Fruit fly (Drosophila melanogaster) whole organism, adult: ENCODE data around the gene CG6569.

ENCODE experiments used
- CG11617 ChIP-seq: fragments of 200-800 bp; sonication (Bioruptor generic); optimal IDR thresholded peaks from 2 replicates; lab custom pipeline; 2017; ENCODE audit warnings: mild to moderate bottlenecking, missing biosample characterization, missing genetic modification reagents, missing genetic modification characterization
- CG12768 ChIP-seq: fragments of 200-800 bp; sonication (Bioruptor generic); optimal IDR thresholded peaks from 2 replicates; lab custom pipeline; 2017; ENCODE audit warnings: missing biosample characterization, missing genetic modification characterization, mild to moderate bottlenecking, moderate library complexity, missing genetic modification reagents
- CG14711 ChIP-seq: fragments of 200-800 bp; sonication (Bioruptor generic); optimal IDR thresholded peaks from 2 replicates; lab custom pipeline; 2018; ENCODE audit warnings: missing biosample characterization, mild to moderate bottlenecking, missing genetic modification characterization, moderate library complexity
- CG1620 ChIP-seq: fragments of 200-800 bp; sonication (Bioruptor generic); optimal IDR thresholded peaks from 2 replicates; lab custom pipeline; 2016; ENCODE audit warnings: missing biosample characterization, missing genetic modification characterization
- CG33017 ChIP-seq: fragments of 200-800 bp; sonication (Bioruptor generic); optimal IDR thresholded peaks from 2 replicates; lab custom pipeline; 2018; ENCODE audit warnings: missing biosample characterization, mild to moderate bottlenecking, missing genetic modification characterization, moderate library complexity
- CG5204 ChIP-seq: fragments of 200-800 bp; sonication (Bioruptor generic); optimal IDR thresholded peaks from 2 replicates; lab custom pipeline; 2016; ENCODE audit warnings: missing biosample characterization, missing genetic modification characterization
- CG7045 ChIP-seq: fragments of 200-800 bp; sonication (Bioruptor generic); optimal IDR thresholded peaks from 2 replicates; lab custom pipeline; 2017; ENCODE audit warnings: missing biosample characterization, mild to moderate bottlenecking, missing genetic modification characterization
- CG7101 ChIP-seq: fragments of 200-800 bp; sonication (Bioruptor generic); optimal IDR thresholded peaks from 2 replicates; lab custom pipeline; 2018; ENCODE audit warnings: missing biosample characterization, mild to moderate bottlenecking, missing genetic modification characterization, moderate library complexity
- Clk ChIP-seq: fragments of 200-800 bp; sonication (Bioruptor generic); optimal IDR thresholded peaks from 2 replicates; lab custom pipeline; 2017; ENCODE audit warnings: missing biosample characterization, missing genetic modification characterization
- Crg-1 ChIP-seq: fragments of 200-800 bp; sonication (Bioruptor generic); optimal IDR thresholded peaks from 2 replicates; lab custom pipeline; 2016; ENCODE audit warnings: missing biosample characterization, missing genetic modification characterization
- Hr96 ChIP-seq: fragments of 200-800 bp; sonication (Bioruptor generic); optimal IDR thresholded peaks from 2 replicates; lab custom pipeline; 2016; ENCODE audit warnings: missing biosample characterization, missing genetic modification characterization
- Mnt ChIP-seq: fragments of 200-800 bp; sonication (Bioruptor generic); optimal IDR thresholded peaks from 2 replicates; lab custom pipeline; 2016; ENCODE audit warnings: missing biosample characterization, mild to moderate bottlenecking, missing genetic modification characterization
- bab1 ChIP-seq: fragments of 200-800 bp; sonication (Bioruptor generic); optimal IDR thresholded peaks from 3 replicates; lab custom pipeline; 2019; ENCODE audit warnings: missing biosample characterization, mild to moderate bottlenecking, missing genetic modification characterization, moderate library complexity
- cic ChIP-seq: fragments of 200-800 bp; sonication (Bioruptor generic); optimal IDR thresholded peaks from 2 replicates; lab custom pipeline; 2017; ENCODE audit warnings: missing biosample characterization, mild to moderate bottlenecking, missing genetic modification characterization, moderate library complexity
- cnc ChIP-seq, 2 experiments: fragments of >200 bp; optimal IDR thresholded peaks; 2 replicates each; lab custom pipeline; 2017
- kay ChIP-seq: fragments of 200-800 bp; sonication (Bioruptor generic); peaks from one replicate; lab custom pipeline; 2016; ENCODE audit warnings: missing biosample characterization, missing genetic modification characterization, borderline replicate concordance
- ovo ChIP-seq: fragments of 200-800 bp; sonication (Bioruptor generic); optimal IDR thresholded peaks from 2 replicates; lab custom pipeline; 2016; ENCODE audit warnings: missing biosample characterization, missing genetic modification characterization
- pad ChIP-seq: fragments of 200-800 bp; sonication (Bioruptor generic); optimal IDR thresholded peaks from 3 replicates; lab custom pipeline; 2017; ENCODE audit warnings: missing biosample characterization, missing genetic modification characterization, mild to moderate bottlenecking, moderate library complexity, missing genetic modification reagents
- tj ChIP-seq: fragments of 200-800 bp; sonication (Bioruptor generic); optimal IDR thresholded peaks from 3 replicates; lab custom pipeline; 2017; ENCODE audit warnings: missing biosample characterization, mild to moderate bottlenecking, missing genetic modification characterization, moderate library complexity
- toe ChIP-seq: fragments of 200-800 bp; sonication (Bioruptor generic); optimal IDR thresholded peaks from 2 replicates; lab custom pipeline; 2016; ENCODE audit warnings: missing biosample characterization, missing genetic modification characterization

The CG6569 gene

DNA sequence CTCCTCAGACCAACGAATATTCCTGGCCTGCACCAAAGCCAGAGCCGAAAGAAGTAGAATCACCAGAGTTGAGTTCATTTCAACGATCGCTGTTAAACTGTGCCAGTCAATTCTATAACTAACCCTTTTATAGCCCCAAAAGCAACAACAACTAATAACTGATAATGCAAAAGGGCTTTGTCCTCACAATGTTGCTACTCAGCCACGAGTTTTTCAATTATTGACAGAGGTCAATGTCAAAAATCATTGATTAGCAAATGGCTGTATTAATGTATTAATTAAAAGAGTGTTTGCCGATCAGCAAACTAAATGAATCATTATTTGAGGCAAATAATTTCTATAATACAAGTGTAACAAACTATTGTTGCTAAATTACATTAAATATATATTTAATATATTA is 16.6 kb upstream of the CG6569 start, which contains the start of gene fit:
Gene fit (minus strand): TSS at position 101 of the 400 bp plus-strand sequence.
- TF ChIP-seq kay (GFP tag; lab: Kevin White, UChicago) (no peak), CG1620 (no peak)

DNA sequence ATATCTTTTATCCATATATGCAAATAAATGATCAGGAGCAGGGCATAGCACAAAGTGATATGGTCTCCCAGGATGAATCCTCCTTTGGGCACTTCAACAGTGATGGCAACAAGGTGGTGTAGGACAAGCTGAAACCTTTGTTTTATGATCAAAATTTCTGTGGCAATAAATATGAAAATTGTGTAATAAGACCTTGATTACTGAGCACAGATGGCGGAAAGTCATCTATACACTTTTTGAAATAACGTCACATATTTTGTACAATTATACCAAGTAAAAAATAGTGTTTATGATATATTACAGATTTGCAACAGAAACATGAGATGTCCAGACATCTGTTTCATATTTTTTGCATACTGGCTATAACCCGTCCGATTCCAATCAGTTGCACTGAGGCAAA is 12.8 kb upstream of the CG6569 start, which contains the start of gene CG31465:
Gene CG31465 (plus strand): TSS at position 301 of the 400 bp plus-strand sequence.
- TF ChIP-seq CG7101 (tag; lab: Kevin White, UChicago) (no peak), CG5204 (GFP tag; lab: Kevin White, UChicago) (no peak), Mnt (GFP tag; lab: Kevin White, UChicago) (no peak), Clk (no peak), Hr96 (GFP tag; lab: Kevin White, UChicago) (no peak), cic (no peak), bab1 (GFP tag; lab: Kevin White, UChicago) (no peak), CG12768 (GFP tag; lab: Kevin White, UChicago) (no peak), pad (GFP tag; lab: Kevin White, UChicago) (no peak)

DNA sequence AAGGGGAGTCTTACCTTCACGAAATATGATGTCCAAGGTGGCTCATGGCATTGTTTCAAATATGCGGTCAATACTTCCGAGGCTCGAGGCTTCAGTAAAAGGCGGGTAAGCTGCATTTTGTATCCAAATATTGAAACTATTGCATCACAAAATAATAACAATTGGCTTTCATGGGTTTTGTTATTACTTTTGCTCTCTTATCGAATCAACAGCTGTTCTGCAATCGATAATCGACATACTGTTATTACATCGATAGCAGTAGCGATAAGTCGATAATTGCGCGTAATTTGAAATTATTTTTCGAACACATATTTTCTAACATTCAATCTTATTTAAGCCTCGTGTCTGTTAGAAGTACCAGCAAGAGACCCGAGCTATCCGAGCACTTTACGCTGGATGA is 10.8 kb upstream of the CG6569 start, which contains the start of gene CG34148:
Gene CG34148 (minus strand): TSS at position 214 of the 400 bp plus-strand sequence.
- no peak for TF ChIP-seq Clk
- TF ChIP-seq CG7101 (tag; lab: Kevin White, UChicago) = no peak
- TF ChIP-seq kay (GFP tag; lab: Kevin White, UChicago) = peak; percentile 6
- TF ChIP-seq Hr96 (GFP tag; lab: Kevin White, UChicago) = no peak

DNA sequence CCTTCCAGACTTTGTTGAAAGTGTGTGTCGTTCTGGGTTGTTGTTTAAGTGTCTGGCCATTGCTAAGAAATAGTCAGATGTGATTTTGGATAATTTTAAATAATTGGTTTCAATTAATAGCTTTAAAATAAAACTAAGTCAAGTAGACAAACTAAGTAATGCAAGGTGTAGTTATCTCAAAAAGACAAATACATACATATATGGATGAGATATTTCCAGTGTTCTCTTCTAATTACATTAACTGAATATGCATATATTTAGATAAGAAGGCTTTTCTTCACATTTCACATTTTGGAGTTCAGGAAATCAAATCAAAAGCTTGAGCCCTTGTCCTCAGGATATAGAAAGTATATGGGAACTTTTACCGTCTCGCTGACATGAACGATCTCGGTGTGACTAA is 9.9 kb upstream of the CG6569 start, which contains the start of gene P5CDh2:
Gene P5CDh2 (plus strand): TSS at position 301 of the 400 bp plus-strand sequence.
- TF ChIP-seq Crg-1 (GFP tag; lab: Kevin White, UChicago) = no peak
- no peak for TF ChIP-seq CG12768 (GFP tag; lab: Kevin White, UChicago)
- no peak for TF ChIP-seq kay (GFP tag; lab: Kevin White, UChicago)
- TF ChIP-seq CG14711 (tag; lab: Kevin White, UChicago) = no peak
- TF ChIP-seq bab1 (GFP tag; lab: Kevin White, UChicago) = no peak
- no peak for TF ChIP-seq toe
- no peak for TF ChIP-seq cic
- no peak for TF ChIP-seq CG11617
- TF ChIP-seq CG5204 (GFP tag; lab: Kevin White, UChicago) = no peak
- TF ChIP-seq tj (GFP tag; lab: Kevin White, UChicago) = no peak
- TF ChIP-seq cnc (optimal IDR thresholded peaks at IDR 0.05; lab: Kevin White, UChicago) = no peak
- TF ChIP-seq CG1620 = no peak
- no peak for TF ChIP-seq Mnt (GFP tag; lab: Kevin White, UChicago)
- TF ChIP-seq ovo (GFP tag; lab: Kevin White, UChicago) = no peak
- TF ChIP-seq Hr96 (GFP tag; lab: Kevin White, UChicago) = no peak

DNA sequence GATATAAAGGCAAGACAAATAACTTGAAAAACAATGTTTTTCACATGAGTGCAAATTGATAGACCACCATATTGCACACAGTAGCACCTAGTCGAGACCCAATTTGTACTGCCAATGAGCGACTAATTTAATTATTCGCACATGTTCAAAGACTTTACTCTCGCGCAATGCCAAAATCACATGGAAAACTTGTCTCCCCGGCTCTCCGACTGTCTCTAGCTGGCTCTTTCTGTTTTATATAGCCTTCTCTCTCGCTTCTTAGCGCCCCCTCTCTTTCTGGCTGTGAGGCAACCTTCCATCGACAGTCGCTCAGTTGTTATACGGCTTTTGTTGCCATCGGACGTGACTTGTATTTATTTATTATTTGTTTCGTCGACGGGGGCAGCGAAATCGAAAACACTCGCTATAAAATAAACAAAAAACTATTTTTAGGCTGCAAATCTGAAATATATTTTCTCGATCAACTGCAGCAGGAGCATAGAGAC is 7.3 kb upstream of the CG6569 start, which contains the start of gene CG6656:
Gene CG6656 (plus strand): TSS at position 312 of the 485 bp plus-strand sequence.
- peak; percentile 90 for TF ChIP-seq Mnt (GFP tag; lab: Kevin White, UChicago)
- TF ChIP-seq bab1 (GFP tag; lab: Kevin White, UChicago) = peak; percentile 5
- TF ChIP-seq ovo (GFP tag; lab: Kevin White, UChicago) = no peak
- peak; percentile 8 for TF ChIP-seq CG11617
- no peak for TF ChIP-seq pad (GFP tag; lab: Kevin White, UChicago)
- no peak for TF ChIP-seq toe
- no peak for TF ChIP-seq CG5204 (GFP tag; lab: Kevin White, UChicago)
- no peak for TF ChIP-seq CG1620
- peak; percentile 28 for TF ChIP-seq CG14711 (tag; lab: Kevin White, UChicago)
- TF ChIP-seq cnc (optimal IDR thresholded peaks at IDR 0.05; lab: Kevin White, UChicago) = no peak
- TF ChIP-seq CG33017 (tag; lab: Kevin White, UChicago) = peak; percentile 12
- no peak for TF ChIP-seq tj (GFP tag; lab: Kevin White, UChicago)
- peak; percentile 17 for TF ChIP-seq CG7045
- no peak for TF ChIP-seq Crg-1 (GFP tag; lab: Kevin White, UChicago)
- no peak for TF ChIP-seq Clk
- peak; percentile 22 for TF ChIP-seq CG12768 (GFP tag; lab: Kevin White, UChicago)
- no peak for TF ChIP-seq CG7101 (tag; lab: Kevin White, UChicago)
- TF ChIP-seq Hr96 (GFP tag; lab: Kevin White, UChicago) = peak; percentile 58
- TF ChIP-seq cic = peak; percentile 9
- TF ChIP-seq kay (GFP tag; lab: Kevin White, UChicago) = no peak

DNA sequence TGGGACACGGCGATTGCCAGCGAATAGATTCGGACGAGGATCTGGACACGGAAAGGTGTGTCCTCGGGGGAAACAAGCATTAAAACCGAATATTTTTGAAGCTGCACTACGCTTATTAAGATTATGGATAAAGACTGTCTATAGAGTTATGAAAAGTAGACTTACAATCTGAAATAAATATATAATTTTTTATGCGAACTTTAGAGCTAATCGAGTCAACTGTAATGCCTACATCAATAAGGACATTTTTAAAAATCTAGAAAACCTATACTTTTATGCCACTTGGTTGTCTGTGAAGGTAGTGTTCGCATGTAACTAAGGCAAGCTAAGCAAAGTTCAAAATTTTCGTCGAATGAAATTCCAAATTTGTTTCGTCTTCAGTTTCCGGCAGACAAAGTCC is 5.7 kb upstream of the CG6569 start, which contains the start of gene CG31178:
Gene CG31178 (plus strand): TSS at position 301 of the 400 bp plus-strand sequence.
- no peak for TF ChIP-seq bab1 (GFP tag; lab: Kevin White, UChicago)
- TF ChIP-seq Mnt (GFP tag; lab: Kevin White, UChicago) = no peak
- TF ChIP-seq kay (GFP tag; lab: Kevin White, UChicago) = peak; percentile 34

DNA sequence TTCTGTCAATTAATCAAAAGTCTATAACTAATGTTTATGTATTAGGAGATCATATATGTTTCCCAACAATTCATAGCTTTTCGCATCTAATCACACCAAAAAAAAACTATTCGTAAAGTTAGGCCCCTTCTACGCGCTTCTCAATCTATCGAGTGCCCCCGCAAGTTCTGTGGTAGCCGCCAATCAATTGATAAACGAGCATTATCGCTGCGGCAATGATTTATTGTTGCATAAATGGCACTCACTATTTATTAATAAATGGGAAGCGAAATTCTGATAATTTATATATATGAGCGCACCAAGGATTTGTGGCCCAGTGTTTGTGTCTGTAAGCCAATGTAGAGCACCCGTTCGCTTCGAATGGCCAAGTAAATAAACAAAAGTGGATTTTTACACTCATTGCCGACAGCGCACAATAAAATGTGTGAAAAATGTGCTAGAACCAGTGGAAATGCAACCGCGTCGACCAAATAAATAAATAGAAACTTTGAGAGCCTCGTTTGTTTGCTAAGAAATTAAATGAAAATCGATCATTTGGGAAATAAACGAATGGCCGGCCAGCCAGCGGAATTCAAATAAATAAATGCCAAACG is 3.7 kb upstream of the CG6569 start:
- TF ChIP-seq Mnt (GFP tag; lab: Kevin White, UChicago) = no peak
- TF ChIP-seq cic = peak; percentile 52
- TF ChIP-seq kay (GFP tag; lab: Kevin White, UChicago) = peak; percentile 72
